Worm (Caenorhabditis elegans) whole organism, young adult: ENCODE results near the gene clec-54.

Source experiments
- egrh-3 ChIP-seq: fragments of 200-800 bp; sonication (Bioruptor generic); IDR thresholded peaks from 2 replicates; pipeline ENCODE4 v1.3.6; 2022; ENCODE audit warnings: missing genetic modification reagents, missing genetic modification characterization, missing compliant biosample characterization
- lir-1 ChIP-seq: fragments of 200-800 bp; sonication (Bioruptor generic); conservative IDR thresholded peaks from 2 replicates; pipeline ENCODE4 v1.3.6; 2022; ENCODE audit warnings: missing genetic modification reagents, missing genetic modification characterization, missing compliant biosample characterization
- lsl-1 ChIP-seq: fragments of 200-800 bp; sonication (Bioruptor generic); optimal IDR thresholded peaks from 2 replicates; lab custom pipeline; 2018; ENCODE audit warnings: mild to moderate bottlenecking, missing genetic modification characterization, moderate library complexity, missing compliant biosample characterization
- madf-10 ChIP-seq: sonication (generic microtip); optimal IDR thresholded peaks from 2 replicates; lab custom pipeline; 2016; ENCODE audit warnings: mild to moderate bottlenecking, missing genetic modification characterization, missing compliant biosample characterization
- madf-3 ChIP-seq: fragments of 200-800 bp; sonication (Bioruptor generic); IDR thresholded peaks from 2 replicates; pipeline ENCODE4 v1.3.6; 2022; ENCODE audit warnings: missing genetic modification reagents, missing genetic modification characterization, missing compliant biosample characterization
- mcd-1 ChIP-seq: fragments of 200-800 bp; sonication (Bioruptor generic); IDR thresholded peaks from 2 replicates; pipeline ENCODE4 v1.3.6; 2022; ENCODE audit warnings: missing genetic modification reagents, missing genetic modification characterization, missing compliant biosample characterization
- nfyb-1 ChIP-seq: fragments of 200-800 bp; sonication (Bioruptor generic); IDR thresholded peaks from 2 replicates; pipeline ENCODE4 v1.3.6; 2022; ENCODE audit warnings: missing genetic modification reagents, missing genetic modification characterization, missing compliant biosample characterization
- pha-4 ChIP-seq: fragments of 150-350 bp; sonication (generic microtip); optimal IDR thresholded peaks from 2 replicates; lab custom pipeline; 2014; ENCODE audit warnings: missing biosample characterization, missing genetic modification reagents, missing genetic modification characterization
- snpc-4 ChIP-seq, 5 experiments: fragments of 150-350 bp in 1 of 5; sonication (generic microtip) in 4 of 5; optimal IDR thresholded peaks; 2 replicates each; lab custom pipeline; 2014 to 2018; ENCODE audit warnings: missing genetic modification characterization in 5 of 5, missing biosample characterization in 3 of 5, antibody characterized with exemption in 2 of 5, mild to moderate bottlenecking in 2 of 5, missing compliant biosample characterization in 2 of 5, missing genotype in 2 of 5, moderate library complexity in 2 of 5, missing genetic modification reagents in 1 of 5

DNA sequence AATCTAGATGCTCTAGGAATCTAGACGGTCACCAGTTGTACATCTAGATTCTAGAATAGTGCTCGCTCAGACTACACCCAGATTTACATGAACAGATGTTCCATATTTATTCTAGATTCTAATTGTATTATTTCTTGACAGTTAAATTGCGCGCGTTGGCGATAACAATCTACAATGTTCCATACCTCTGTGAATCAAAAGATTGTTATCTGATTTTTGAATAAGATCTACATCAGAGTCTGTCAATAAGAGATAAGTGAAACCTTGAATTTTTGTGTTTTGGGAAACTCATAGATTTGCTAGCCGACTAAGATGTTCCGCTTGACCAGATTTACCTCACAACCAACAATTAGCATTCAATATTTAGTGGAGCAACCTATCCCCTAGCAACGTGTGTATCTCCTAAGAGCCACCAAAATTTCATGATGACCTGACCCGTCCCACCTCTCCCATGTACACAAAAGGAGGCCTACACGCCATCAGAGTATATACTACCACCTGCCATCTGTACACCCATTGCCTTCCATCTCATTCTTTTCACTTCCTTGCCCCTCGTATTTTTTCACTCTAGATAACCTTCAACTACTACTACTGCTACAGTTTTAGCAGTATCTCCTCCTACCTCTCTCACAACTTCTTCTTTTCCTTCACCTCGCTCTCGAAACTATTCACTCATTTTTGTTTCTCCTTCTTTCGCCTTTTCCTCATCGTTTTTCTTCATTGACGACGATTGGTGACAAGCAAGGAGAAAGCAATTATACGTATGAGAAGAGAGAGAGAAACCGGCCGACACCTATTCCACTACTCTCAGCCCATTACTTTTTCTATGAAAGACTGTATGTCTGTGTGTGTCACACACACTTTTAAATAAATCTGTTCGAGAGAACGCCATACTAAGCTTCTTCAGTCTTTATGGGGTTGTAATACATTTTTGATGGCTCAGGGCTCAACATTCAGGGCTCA lies 30.3 kb downstream of the clec-54 start:
- no peak for TF ChIP-seq pha-4 (tag; lab: Kevin White, UChicago)
- TF ChIP-seq madf-10, result no peak
- no peak for TF ChIP-seq egrh-3 (GFP tag; lab: Robert Waterston, UW)
- no peak for TF ChIP-seq mcd-1
- TF ChIP-seq madf-3 (GFP tag; lab: Robert Waterston, UW), result no peak
- no peak for TF ChIP-seq snpc-4 (GFP tag; optimal IDR thresholded peaks at IDR 0.05; lab: Kevin White, UChicago)
- TF ChIP-seq snpc-4 (tag; optimal IDR thresholded peaks at IDR 0.05; lab: Kevin White, UChicago), result no peak
- TF ChIP-seq nfyb-1 (GFP tag; lab: Robert Waterston, UW), result no peak
- TF ChIP-seq lsl-1, result no peak
- no peak for TF ChIP-seq lir-1 (GFP tag; lab: Robert Waterston, UW)
